Worm (Caenorhabditis elegans) whole organism, L2 larva: Measurements from ENCODE around the gene mlc-1.
A peak's percentile ranks its signal among the peaks of the same experiment; 100 is the strongest.

Source experiments
- C34F6.9 ChIP-seq: fragments of 150-350 bp; optimal IDR thresholded peaks from 2 replicates; lab custom pipeline; 2014; ENCODE audit warnings: missing biosample characterization, missing genetic modification characterization
- F13H6.1 ChIP-seq: sonication (generic microtip); optimal IDR thresholded peaks from 2 replicates; lab custom pipeline; 2016; ENCODE audit warnings: missing genetic modification characterization, missing compliant biosample characterization
- R02D3.7 ChIP-seq: fragments of 150-350 bp; optimal IDR thresholded peaks from 2 replicates; lab custom pipeline; 2014; ENCODE audit warnings: missing biosample characterization, missing genetic modification characterization
- Y55F3AM.14 ChIP-seq: fragments of 200-800 bp; sonication (Bioruptor generic); optimal IDR thresholded peaks from 2 replicates; lab custom pipeline; 2018; ENCODE audit warnings: mild to moderate bottlenecking, missing genetic modification characterization, missing compliant biosample characterization
- ZK546.5 ChIP-seq: sonication (generic microtip); optimal IDR thresholded peaks from 2 replicates; lab custom pipeline; 2017; ENCODE audit warnings: missing biosample characterization, missing genetic modification characterization
- alr-1 ChIP-seq: fragments of 150-350 bp; optimal IDR thresholded peaks from 2 replicates; lab custom pipeline; 2014; ENCODE audit warnings: missing biosample characterization, missing genetic modification characterization
- ama-1 ChIP-seq: fragments of 150-350 bp; optimal IDR thresholded peaks from 2 replicates; lab custom pipeline; 2018; ENCODE audit warnings: inconsistent platforms
- blmp-1 ChIP-seq: sonication (generic microtip); optimal IDR thresholded peaks from 2 replicates; lab custom pipeline; 2017; ENCODE audit warnings: missing genetic modification characterization, mild to moderate bottlenecking, missing compliant biosample characterization, antibody characterized with exemption, moderate library complexity; ENCODE audit not compliant: insufficient read depth
- ceh-16 ChIP-seq: fragments of 150-350 bp; optimal IDR thresholded peaks from 2 replicates; lab custom pipeline; 2014; ENCODE audit warnings: missing biosample characterization, missing genetic modification characterization
- ceh-82 ChIP-seq: fragments of 150-350 bp; optimal IDR thresholded peaks from 2 replicates; lab custom pipeline; 2014; ENCODE audit warnings: missing biosample characterization, missing genetic modification characterization
- crh-2 ChIP-seq: sonication (generic microtip); optimal IDR thresholded peaks from 2 replicates; lab custom pipeline; 2017; ENCODE audit warnings: missing biosample characterization, missing genetic modification characterization
- egl-27 ChIP-seq: sonication (generic microtip); optimal IDR thresholded peaks from 3 replicates; lab custom pipeline; 2017; ENCODE audit warnings: missing biosample characterization, missing genetic modification reagents, missing genetic modification characterization
- elt-1 ChIP-seq: fragments of 150-350 bp; optimal IDR thresholded peaks from 2 replicates; lab custom pipeline; 2014; ENCODE audit warnings: missing biosample characterization, missing genetic modification characterization
- fos-1 ChIP-seq: fragments of 150-350 bp; optimal IDR thresholded peaks from 2 replicates; lab custom pipeline; 2014; ENCODE audit warnings: missing biosample characterization, missing genetic modification characterization
- lin-11 ChIP-seq: fragments of 150-350 bp; sonication (generic microtip); optimal IDR thresholded peaks from 2 replicates; lab custom pipeline; 2014; ENCODE audit warnings: missing biosample characterization, missing genetic modification characterization, inconsistent platforms, mixed read lengths
- lin-13 ChIP-seq: fragments of 150-350 bp; optimal IDR thresholded peaks from 2 replicates; lab custom pipeline; 2014; ENCODE audit warnings: missing biosample characterization, missing genetic modification reagents, missing genetic modification characterization
- lin-39 ChIP-seq: fragments of 150-350 bp; optimal IDR thresholded peaks from 2 replicates; lab custom pipeline; 2014; ENCODE audit warnings: missing biosample characterization, missing genetic modification reagents, missing genetic modification characterization
- lsy-2 ChIP-seq, 2 experiments: fragments of 150-350 bp in 1 of 2; sonication (generic microtip) in 1 of 2; optimal IDR thresholded peaks; 2 replicates each; lab custom pipeline; 2014 to 2017; ENCODE audit warnings: missing biosample characterization in 2 of 2, missing genetic modification characterization in 2 of 2
- mab-5 ChIP-seq: fragments of 150-350 bp; optimal IDR thresholded peaks from 2 replicates; lab custom pipeline; 2014; ENCODE audit warnings: missing biosample characterization, missing genetic modification characterization
- mdl-1 ChIP-seq, 2 experiments: fragments of 150-350 bp in 1 of 2; sonication (generic microtip) in 1 of 2; optimal IDR thresholded peaks; 2 replicates each; lab custom pipeline; 2017; ENCODE audit warnings: missing biosample characterization in 2 of 2, missing genetic modification characterization in 2 of 2
- nhr-11 ChIP-seq: fragments of 150-350 bp; optimal IDR thresholded peaks from 2 replicates; lab custom pipeline; 2014; ENCODE audit warnings: missing biosample characterization, missing genetic modification characterization
- nhr-12 ChIP-seq: fragments of 150-350 bp; optimal IDR thresholded peaks from 2 replicates; lab custom pipeline; 2014; ENCODE audit warnings: missing biosample characterization, missing genetic modification characterization
- nhr-129 ChIP-seq: fragments of 150-350 bp; optimal IDR thresholded peaks from 2 replicates; lab custom pipeline; 2014; ENCODE audit warnings: missing biosample characterization, missing genetic modification characterization
- nhr-21 ChIP-seq: fragments of 150-350 bp; optimal IDR thresholded peaks from 2 replicates; lab custom pipeline; 2014; ENCODE audit warnings: missing biosample characterization, missing genetic modification characterization
- nhr-23 ChIP-seq: fragments of 150-350 bp; optimal IDR thresholded peaks from 2 replicates; lab custom pipeline; 2014; ENCODE audit warnings: missing biosample characterization, missing genetic modification reagents, missing genetic modification characterization
- nhr-25 ChIP-seq: fragments of 150-350 bp; sonication (generic microtip); optimal IDR thresholded peaks from 3 replicates; lab custom pipeline; 2014; ENCODE audit warnings: missing biosample characterization, missing genetic modification characterization
- nhr-6 ChIP-seq: fragments of 150-350 bp; optimal IDR thresholded peaks from 2 replicates; lab custom pipeline; 2014; ENCODE audit warnings: missing biosample characterization, missing genetic modification characterization
- nhr-77 ChIP-seq: fragments of 150-350 bp; optimal IDR thresholded peaks from 2 replicates; lab custom pipeline; 2014; ENCODE audit warnings: missing biosample characterization, missing genetic modification characterization
- peb-1 ChIP-seq: fragments of 150-350 bp; optimal IDR thresholded peaks from 2 replicates; lab custom pipeline; 2014; ENCODE audit warnings: missing biosample characterization, missing genetic modification characterization
- sem-4 ChIP-seq: fragments of 150-350 bp; optimal IDR thresholded peaks from 2 replicates; lab custom pipeline; 2014; ENCODE audit warnings: missing biosample characterization, missing genetic modification reagents, missing genetic modification characterization
- skn-1 ChIP-seq: sonication (generic microtip); optimal IDR thresholded peaks from 2 replicates; lab custom pipeline; 2017; ENCODE audit warnings: missing biosample characterization, missing genetic modification characterization
- sma-3 ChIP-seq: sonication (generic microtip); optimal IDR thresholded peaks from 2 replicates; lab custom pipeline; 2016; ENCODE audit warnings: missing genetic modification reagents, missing genetic modification characterization, missing compliant biosample characterization
- sma-9 ChIP-seq, 2 experiments: fragments of 150-350 bp in 1 of 2; sonication (generic microtip) in 1 of 2; optimal IDR thresholded peaks; 2 replicates each; lab custom pipeline; 2014 to 2016; ENCODE audit warnings: missing genetic modification characterization in 2 of 2, mild to moderate bottlenecking in 1 of 2, missing biosample characterization in 1 of 2, missing compliant biosample characterization in 1 of 2, missing genetic modification reagents in 1 of 2, moderate library complexity in 1 of 2
- snpc-4 ChIP-seq: fragments of 150-350 bp; optimal IDR thresholded peaks from 2 replicates; lab custom pipeline; 2014; ENCODE audit warnings: missing biosample characterization, missing genetic modification characterization
- unc-55 ChIP-seq: fragments of 150-350 bp; sonication (generic microtip); optimal IDR thresholded peaks from 3 replicates; lab custom pipeline; 2014; ENCODE audit warnings: missing biosample characterization, missing genetic modification reagents, missing genetic modification characterization
- zag-1 ChIP-seq: fragments of 150-350 bp; optimal IDR thresholded peaks from 2 replicates; lab custom pipeline; 2014; ENCODE audit warnings: missing biosample characterization, missing genetic modification characterization
- ztf-1 ChIP-seq: fragments of 200-800 bp; sonication (Bioruptor generic); conservative IDR thresholded peaks from 2 replicates; pipeline ENCODE4 v1.3.6; 2022; ENCODE audit warnings: missing genetic modification characterization, missing compliant biosample characterization
- ztf-11 ChIP-seq: sonication (generic microtip); optimal IDR thresholded peaks from 2 replicates; lab custom pipeline; 2017; ENCODE audit warnings: missing biosample characterization, missing genetic modification characterization
- ztf-4 ChIP-seq: fragments of 150-350 bp; optimal IDR thresholded peaks from 2 replicates; lab custom pipeline; 2014; ENCODE audit warnings: missing biosample characterization, missing genetic modification characterization

mlc-1 gene

ce11 chrX:17481892-17482515 lies 23.0 kb downstream of the mlc-1 start:
- peak; percentile 18 for TF ChIP-seq C34F6.9
- TF ChIP-seq nhr-11 (tag; lab: Kevin White, UChicago), result no peak
- no peak for TF ChIP-seq elt-1
- TF ChIP-seq skn-1, result no peak
- no peak for TF ChIP-seq mab-5 (tag; lab: Kevin White, UChicago)
- TF ChIP-seq ztf-1 (GFP tag; lab: Robert Waterston, UW), result no peak
- no peak for TF ChIP-seq peb-1
- TF ChIP-seq ztf-4, result peak; percentile 65
- TF ChIP-seq alr-1, result no peak
- TF ChIP-seq F13H6.1 (tag; lab: Kevin White, UChicago), result no peak

- TF ChIP-seq elt-1 (no peak), nhr-23 (no peak), blmp-1 (tag; lab: Kevin White, UChicago) (no peak), nhr-6 (tag; lab: Kevin White, UChicago) (no peak), sma-3 (GFP tag; lab: Kevin White, UChicago) (no peak), lin-39 (tag; lab: Kevin White, UChicago) (no peak), C34F6.9 (no peak)
Observed at ce11 chrX:17486735-17487134, 27.7 kb downstream of the mlc-1 start, which contains the start of gene npr-24. Gene npr-24, minus strand, starts transcription at chrX:17486835.

- no peak for TF ChIP-seq fos-1 (tag; lab: Kevin White, UChicago)
- peak; percentile 41 for TF ChIP-seq sma-9 (GFP tag; optimal IDR thresholded peaks at IDR 0.05; lab: Kevin White, UChicago)
- TF ChIP-seq sma-9 (tag; optimal IDR thresholded peaks at IDR 0.05; lab: Kevin White, UChicago), result no peak
Observed at ce11 chrX:17502246-17502645, 43.2 kb downstream of the mlc-1 start.

- TF ChIP-seq fos-1 (tag; lab: Kevin White, UChicago) (peak; percentile 35), lsy-2 (tag; optimal IDR thresholded peaks at IDR 0.05; lab: Kevin White, UChicago) (peak in 1 of 2 experiments; percentile 30), lin-39 (tag; lab: Kevin White, UChicago) (no peak), crh-2 (tag; lab: Kevin White, UChicago) (peak; percentile 55), sma-9 (GFP tag; optimal IDR thresholded peaks at IDR 0.05; lab: Kevin White, UChicago) (peak; percentile 73), sma-9 (tag; optimal IDR thresholded peaks at IDR 0.05; lab: Kevin White, UChicago) (no peak), R02D3.7 (no peak), F13H6.1 (tag; lab: Kevin White, UChicago) (peak; percentile 26)
Observed at ce11 chrX:17504447-17504846, 45.4 kb downstream of the mlc-1 start.

- TF ChIP-seq nhr-12 (no peak), blmp-1 (tag; lab: Kevin White, UChicago) (peak; percentile 62), mab-5 (tag; lab: Kevin White, UChicago) (peak; percentile 74), ztf-1 (GFP tag; lab: Robert Waterston, UW) (no peak), peb-1 (no peak), fos-1 (tag; lab: Kevin White, UChicago) (peak; percentile 66), snpc-4 (tag; lab: Kevin White, UChicago) (peak; percentile 29), nhr-6 (tag; lab: Kevin White, UChicago) (peak; percentile 78), nhr-77 (tag; lab: Kevin White, UChicago) (peak; percentile 33), ZK546.5 (no peak), sma-9 (GFP tag; optimal IDR thresholded peaks at IDR 0.05; lab: Kevin White, UChicago) (peak; percentile 100), sma-9 (tag; optimal IDR thresholded peaks at IDR 0.05; lab: Kevin White, UChicago) (peak; percentile 88), ama-1 (lab: Kevin White, UChicago) (no peak), crh-2 (tag; lab: Kevin White, UChicago) (peak; percentile 92), lin-39 (tag; lab: Kevin White, UChicago) (no peak), nhr-129 (tag; lab: Kevin White, UChicago) (peak; percentile 92), ceh-82 (tag; lab: Kevin White, UChicago) (no peak), nhr-25 (tag; lab: Kevin White, UChicago) (peak; percentile 59), nhr-23 (no peak), lin-11 (tag; lab: Kevin White, UChicago) (peak; percentile 33), ceh-16 (tag; lab: Kevin White, UChicago) (peak; percentile 54), nhr-11 (tag; lab: Kevin White, UChicago) (no peak), nhr-21 (tag; lab: Kevin White, UChicago) (peak; percentile 71), elt-1 (no peak), egl-27 (tag; lab: Kevin White, UChicago) (peak; percentile 92), Y55F3AM.14 (GFP tag; lab: Kevin White, UChicago) (peak; percentile 86), ztf-4 (peak; percentile 54), F13H6.1 (tag; lab: Kevin White, UChicago) (peak; percentile 99), sem-4 (tag; lab: Kevin White, UChicago) (peak; percentile 93), ztf-11 (tag; lab: Kevin White, UChicago) (no peak), zag-1 (tag; lab: Kevin White, UChicago) (peak; percentile 90), lin-13 (GFP tag; lab: Kevin White, UChicago) (peak; percentile 66), unc-55 (peak; percentile 91), sma-3 (GFP tag; lab: Kevin White, UChicago) (peak; percentile 77), C34F6.9 (peak; percentile 77), lsy-2 (tag; optimal IDR thresholded peaks at IDR 0.05; lab: Kevin White, UChicago) (peak; percentile 39 to 84), mdl-1 (tag; optimal IDR thresholded peaks at IDR 0.05; lab: Kevin White, UChicago) (peak; percentile 90 to 95)
Observed at ce11 chrX:17505547-17506181, 46.7 kb downstream of the mlc-1 start.
